Worm (Caenorhabditis elegans) whole organism, mixed stage, embryonic: ENCODE measurements around the gene clec-2.
"Not testable (repeated sequence)": the region's sequence is repeated elsewhere in the genome, so short reads cannot be mapped to it uniquely, and the experiment has no call there.

ENCODE experiments used
- M03D4.4 ChIP-seq: sonication (generic microtip); optimal IDR thresholded peaks from 2 replicates; lab custom pipeline; 2017; ENCODE audit warnings: mild to moderate bottlenecking, missing genetic modification characterization, missing compliant biosample characterization
- bed-3 ChIP-seq: fragments of 200-800 bp; sonication (Bioruptor generic); optimal IDR thresholded peaks from 3 replicates; lab custom pipeline; 2018; ENCODE audit warnings: mild to moderate bottlenecking, missing genetic modification characterization, moderate library complexity, missing compliant biosample characterization
- blmp-1 ChIP-seq: fragments of 150-350 bp; optimal IDR thresholded peaks from 2 replicates; lab custom pipeline; 2014; ENCODE audit warnings: missing biosample characterization, missing genetic modification characterization
- ceh-39 ChIP-seq: fragments of 150-350 bp; optimal IDR thresholded peaks from 2 replicates; lab custom pipeline; 2014; ENCODE audit warnings: missing biosample characterization, missing genetic modification characterization
- ceh-43 ChIP-seq: fragments of 200-800 bp; sonication (Bioruptor generic); optimal IDR thresholded peaks from 2 replicates; lab custom pipeline; 2018; ENCODE audit warnings: mild to moderate bottlenecking, missing genetic modification characterization, moderate library complexity, missing compliant biosample characterization
- ceh-83 ChIP-seq: fragments of 200-800 bp; sonication (Bioruptor generic); optimal IDR thresholded peaks from 2 replicates; lab custom pipeline; 2018; ENCODE audit warnings: mild to moderate bottlenecking, missing genetic modification characterization, missing compliant biosample characterization
- ces-1 ChIP-seq: fragments of 150-350 bp; optimal IDR thresholded peaks from 2 replicates; lab custom pipeline; 2014; ENCODE audit warnings: missing biosample characterization, missing genetic modification reagents, missing genetic modification characterization
- cnd-1 ChIP-seq: fragments of 200-800 bp; sonication (Bioruptor generic); optimal IDR thresholded peaks from 2 replicates; lab custom pipeline; 2018; ENCODE audit warnings: mild to moderate bottlenecking, missing genetic modification characterization, missing compliant biosample characterization
- drap-1 ChIP-seq: fragments of 200-800 bp; sonication (Bioruptor generic); optimal IDR thresholded peaks from 3 replicates; lab custom pipeline; 2018; ENCODE audit warnings: mild to moderate bottlenecking, missing genetic modification characterization, missing compliant biosample characterization
- elt-1 ChIP-seq: sonication (generic microtip); optimal IDR thresholded peaks from 2 replicates; lab custom pipeline; 2017; ENCODE audit warnings: missing genetic modification characterization, mild to moderate bottlenecking, missing compliant biosample characterization, antibody characterized with exemption, moderate library complexity, borderline replicate concordance; ENCODE audit not compliant: insufficient read depth
- elt-3 ChIP-seq: fragments of 150-350 bp; optimal IDR thresholded peaks from 2 replicates; lab custom pipeline; 2014; ENCODE audit warnings: missing biosample characterization, missing genetic modification characterization
- flh-1 ChIP-seq: fragments of 200-800 bp; sonication (Bioruptor generic); optimal IDR thresholded peaks from 2 replicates; lab custom pipeline; 2018; ENCODE audit warnings: mild to moderate bottlenecking, missing genetic modification characterization, moderate library complexity, missing compliant biosample characterization
- ham-2 ChIP-seq: fragments of 200-800 bp; sonication (Bioruptor generic); optimal IDR thresholded peaks from 2 replicates; lab custom pipeline; 2018; ENCODE audit warnings: mild to moderate bottlenecking, missing genetic modification characterization, missing compliant biosample characterization
- hlh-1 ChIP-seq: fragments of 150-350 bp; optimal IDR thresholded peaks from 2 replicates; lab custom pipeline; 2014; ENCODE audit warnings: missing biosample characterization, missing genetic modification reagents, missing genetic modification characterization
- lin-13 ChIP-seq: fragments of 150-350 bp; optimal IDR thresholded peaks from 2 replicates; lab custom pipeline; 2014; ENCODE audit warnings: missing biosample characterization, missing genetic modification characterization
- lin-32 ChIP-seq: fragments of 200-800 bp; sonication (Bioruptor generic); optimal IDR thresholded peaks from 2 replicates; lab custom pipeline; 2018; ENCODE audit warnings: mild to moderate bottlenecking, missing genetic modification characterization, missing compliant biosample characterization
- lsy-2 ChIP-seq: fragments of 150-350 bp; optimal IDR thresholded peaks from 2 replicates; lab custom pipeline; 2014; ENCODE audit warnings: missing biosample characterization, missing genetic modification characterization
- mab-5 ChIP-seq: fragments of 150-350 bp; optimal IDR thresholded peaks from 2 replicates; lab custom pipeline; 2014; ENCODE audit warnings: missing biosample characterization, missing genetic modification characterization
- mls-2 ChIP-seq: sonication (generic microtip); optimal IDR thresholded peaks from 2 replicates; lab custom pipeline; 2016; ENCODE audit warnings: mild to moderate bottlenecking, missing genetic modification characterization, moderate library complexity, missing compliant biosample characterization
- nhr-12 ChIP-seq: fragments of 150-350 bp; optimal IDR thresholded peaks from 2 replicates; lab custom pipeline; 2014; ENCODE audit warnings: missing biosample characterization, missing genetic modification characterization
- nhr-2 ChIP-seq: fragments of 150-350 bp; optimal IDR thresholded peaks from 2 replicates; lab custom pipeline; 2014; ENCODE audit warnings: missing biosample characterization, missing genetic modification characterization
- nhr-237 ChIP-seq: fragments of 150-350 bp; optimal IDR thresholded peaks from 2 replicates; lab custom pipeline; 2014; ENCODE audit warnings: missing biosample characterization, missing genetic modification characterization
- nhr-28 ChIP-seq: fragments of 150-350 bp; optimal IDR thresholded peaks from 2 replicates; lab custom pipeline; 2014; ENCODE audit warnings: missing biosample characterization, missing genetic modification characterization
- nhr-76 ChIP-seq: sonication (generic microtip); optimal IDR thresholded peaks from 2 replicates; lab custom pipeline; 2017; ENCODE audit warnings: missing biosample characterization, missing genetic modification characterization
- pha-4 ChIP-seq: fragments of 150-350 bp; optimal IDR thresholded peaks from 2 replicates; lab custom pipeline; 2018; ENCODE audit warnings: missing biosample characterization, missing genetic modification reagents, missing genetic modification characterization
- sem-2 ChIP-seq: fragments of 200-800 bp; sonication (Bioruptor generic); optimal IDR thresholded peaks from 2 replicates; lab custom pipeline; 2018; ENCODE audit warnings: mild to moderate bottlenecking, missing genetic modification characterization, missing compliant biosample characterization
- snpc-4 ChIP-seq: fragments of 150-350 bp; optimal IDR thresholded peaks from 2 replicates; lab custom pipeline; 2014; ENCODE audit warnings: missing biosample characterization, missing genetic modification characterization
- sptf-1 ChIP-seq: sonication (generic microtip); optimal IDR thresholded peaks from 2 replicates; lab custom pipeline; 2017; ENCODE audit warnings: mild to moderate bottlenecking, missing genetic modification characterization, moderate library complexity, missing compliant biosample characterization
- tbx-8 ChIP-seq: fragments of 200-800 bp; sonication (Bioruptor generic); optimal IDR thresholded peaks from 2 replicates; lab custom pipeline; 2018; ENCODE audit warnings: mild to moderate bottlenecking, missing genetic modification characterization, moderate library complexity, missing compliant biosample characterization
- unc-120 ChIP-seq: sonication (generic microtip); optimal IDR thresholded peaks from 2 replicates; lab custom pipeline; 2017; ENCODE audit warnings: missing genetic modification characterization, missing compliant biosample characterization; ENCODE audit not compliant: poor library complexity, severe bottlenecking
- unc-39 ChIP-seq: fragments of 150-350 bp; optimal IDR thresholded peaks from 2 replicates; lab custom pipeline; 2014; ENCODE audit warnings: missing biosample characterization, missing genetic modification characterization
- unc-62 ChIP-seq: fragments of 150-350 bp; optimal IDR thresholded peaks from 2 replicates; lab custom pipeline; 2014; ENCODE audit warnings: missing biosample characterization, missing genetic modification reagents, missing genetic modification characterization
- zip-8 ChIP-seq: fragments of 150-350 bp; optimal IDR thresholded peaks from 2 replicates; lab custom pipeline; 2014; ENCODE audit warnings: missing biosample characterization, missing genetic modification characterization
- ztf-11 ChIP-seq: fragments of 150-350 bp; optimal IDR thresholded peaks from 2 replicates; lab custom pipeline; 2014; ENCODE audit warnings: missing biosample characterization, missing genetic modification characterization

The clec-2 gene

ce11 chrII:3038453-3038909, 15.2 kb upstream of the clec-2 start, which contains the start of the genes B0454.26 and B0454.5:
B0454.26 (minus strand) TSS chrII:3038553.
B0454.5 (plus strand) TSS chrII:3038859.
- TF ChIP-seq nhr-12 (tag; lab: Kevin White, UChicago), result no peak
- no peak for TF ChIP-seq blmp-1 (tag; lab: Kevin White, UChicago)
- TF ChIP-seq ceh-43, result no peak
- no peak for TF ChIP-seq elt-1
- no peak for TF ChIP-seq sptf-1 (tag; lab: Kevin White, UChicago)
- no peak for TF ChIP-seq unc-62 (GFP tag; lab: Kevin White, UChicago)
- no peak for TF ChIP-seq lin-13 (tag; lab: Kevin White, UChicago)
- TF ChIP-seq ceh-39 (tag; lab: Kevin White, UChicago), result no peak
- TF ChIP-seq ham-2, result no peak
- TF ChIP-seq ztf-11 (tag; lab: Kevin White, UChicago), result no peak
- TF ChIP-seq lin-32 (GFP tag; lab: Kevin White, UChicago), result no peak
- TF ChIP-seq zip-8, result no peak
- TF ChIP-seq pha-4 (tag; lab: Kevin White, UChicago), result no peak
- no peak for TF ChIP-seq ces-1
- TF ChIP-seq, all 35 proteins: peak for 0

ce11 chrII:3036344-3036743, 13.1 kb upstream of the clec-2 start:
- no peak for TF ChIP-seq tbx-8
- no peak for TF ChIP-seq snpc-4
- no peak for TF ChIP-seq lin-32 (GFP tag; lab: Kevin White, UChicago)
- TF ChIP-seq pha-4 (tag; lab: Kevin White, UChicago), result no peak
- TF ChIP-seq nhr-28, result no peak
- no peak for TF ChIP-seq ceh-39 (tag; lab: Kevin White, UChicago)
- no peak for TF ChIP-seq elt-3 (tag; lab: Kevin White, UChicago)
- TF ChIP-seq cnd-1 (tag; lab: Kevin White, UChicago), result no peak
- TF ChIP-seq lsy-2 (tag; lab: Kevin White, UChicago), result no peak
- no peak for TF ChIP-seq nhr-76 (tag; lab: Kevin White, UChicago)
- no peak for TF ChIP-seq zip-8
- no peak for TF ChIP-seq unc-120 (tag; lab: Kevin White, UChicago)
- TF ChIP-seq unc-39 (tag; lab: Kevin White, UChicago), result no peak
- TF ChIP-seq ceh-43, result no peak
- TF ChIP-seq ceh-83 (GFP tag; lab: Kevin White, UChicago), result no peak

- TF ChIP-seq ceh-39 (tag; lab: Kevin White, UChicago) (no peak), flh-1 (GFP tag; lab: Kevin White, UChicago) (no peak), M03D4.4 (tag; lab: Kevin White, UChicago) (no peak), elt-1 (no peak), drap-1 (no peak), mab-5 (tag; lab: Kevin White, UChicago) (no peak), tbx-8 (no peak), nhr-2 (tag; lab: Kevin White, UChicago) (no peak), sptf-1 (tag; lab: Kevin White, UChicago) (no peak), mls-2 (tag; lab: Kevin White, UChicago) (no peak), elt-3 (tag; lab: Kevin White, UChicago) (no peak), bed-3 (no peak)
These were observed 11.7 kb upstream of the clec-2 start for ce11 chrII:3034914-3035313.

- not testable (repeated sequence) for TF ChIP-seq snpc-4; lsy-2 (tag; lab: Kevin White, UChicago); nhr-2 (tag; lab: Kevin White, UChicago)
These were observed 9.2 kb upstream of the clec-2 start, which contains the start of gene B0454.6 for ce11 chrII:3032480-3032879. B0454.6 (plus strand) TSS chrII:3032780.

ce11 chrII:3030416-3030815, 7.2 kb upstream of the clec-2 start:
- no peak for TF ChIP-seq snpc-4
- peak; percentile 31 for TF ChIP-seq blmp-1 (tag; lab: Kevin White, UChicago)

- TF ChIP-seq hlh-1, result no peak
- TF ChIP-seq ham-2, result peak; percentile 43
- TF ChIP-seq mab-5 (tag; lab: Kevin White, UChicago), result no peak
- no peak for TF ChIP-seq nhr-12 (tag; lab: Kevin White, UChicago)
- no peak for TF ChIP-seq ces-1
- no peak for TF ChIP-seq sem-2 (GFP tag; lab: Kevin White, UChicago)
- peak; percentile 23 for TF ChIP-seq blmp-1 (tag; lab: Kevin White, UChicago)
- TF ChIP-seq snpc-4, result no peak
- TF ChIP-seq nhr-28, result no peak
- no peak for TF ChIP-seq elt-1
- no peak for TF ChIP-seq ceh-43
- no peak for TF ChIP-seq nhr-237 (tag; lab: Kevin White, UChicago)
- TF ChIP-seq, all 35 proteins: peak for 2
These were observed 5.0 kb upstream of the clec-2 start for ce11 chrII:3028264-3028663.
